Fruit fly (Drosophila melanogaster) whole organism, embryonic: ENCODE measurements around the gene Pax.
A peak's percentile ranks its signal among the peaks of the same experiment; 100 is the strongest.

ENCODE experiments used
- CG14860 ChIP-seq: fragments of 200-800 bp; sonication (Bioruptor generic); IDR thresholded peaks from 3 replicates; pipeline ENCODE4 v1.3.6; 2022; ENCODE audit warnings: missing biosample characterization, missing genetic modification characterization; ENCODE audit not compliant: partially characterized antibody
- CG18599 ChIP-seq: fragments of 200-800 bp; sonication (Bioruptor generic); optimal IDR thresholded peaks from 3 replicates; lab custom pipeline; 2017; ENCODE audit warnings: missing biosample characterization, missing genetic modification characterization, mild to moderate bottlenecking, moderate library complexity, missing genetic modification reagents
- CG7372 ChIP-seq: fragments of 200-800 bp; sonication (Bioruptor generic); IDR thresholded peaks from 2 replicates; pipeline ENCODE4 v1.3.6; 2022; ENCODE audit warnings: missing biosample characterization, missing genetic modification characterization
- Hr39 ChIP-seq: fragments of >200 bp; optimal IDR thresholded peaks from 2 replicates; lab custom pipeline; 2017
- MBD-R2 ChIP-seq: fragments of 200-800 bp; sonication (Bioruptor generic); IDR thresholded peaks from 2 replicates; pipeline ENCODE4 v1.3.6; 2022; ENCODE audit warnings: missing biosample characterization, missing genetic modification characterization
- Sin3A ChIP-seq: fragments of >200 bp; optimal IDR thresholded peaks from 2 replicates; lab custom pipeline; 2018
- Sry-δ ChIP-seq: fragments of 200-800 bp; sonication (Bioruptor generic); optimal IDR thresholded peaks from 2 replicates; lab custom pipeline; 2016; ENCODE audit warnings: missing biosample characterization, missing genetic modification characterization
- grau ChIP-seq: fragments of 200-800 bp; optimal IDR thresholded peaks from 3 replicates; lab custom pipeline; 2019; ENCODE audit warnings: missing biosample characterization, mild to moderate bottlenecking, missing genetic modification characterization, moderate library complexity
- jigr1 ChIP-seq: fragments of 200-800 bp; sonication (Bioruptor generic); IDR thresholded peaks from 3 replicates; pipeline ENCODE4 v1.3.6; 2022; ENCODE audit warnings: missing biosample characterization, missing genetic modification characterization
- pan ChIP-seq, 4 experiments: fragments of >200 bp in 3 of 4; fragments of 200-800 bp in 1 of 4; sonication (Bioruptor generic) in 1 of 4; optimal IDR thresholded peaks in 3 of 4; IDR thresholded peaks in 1 of 4; 2 replicates each; pipeline versions ENCODE4 v1.3.6 to Lab custom; 2017 to 2022; ENCODE audit warnings: missing biosample characterization in 2 of 4, missing genetic modification characterization in 2 of 4, mixed read lengths in 1 of 4

dm6 chr2L:19361632-19362142 is 64.7 kb downstream of the Pax start:
- TF ChIP-seq CG18599: no peak
- TF ChIP-seq CG14860: no peak
- no peak for TF ChIP-seq Sin3A (lab: Kevin White, UChicago)
- no peak for TF ChIP-seq pan (optimal IDR thresholded peaks at IDR 0.05; lab: Kevin White, UChicago)
- no peak for TF ChIP-seq pan (GFP tag; optimal IDR thresholded peaks at IDR 0.05 in 1 of 2, IDR thresholded peaks at IDR 0.05 in 1 of 2)
- TF ChIP-seq CG7372 (GFP tag; lab: Robert Waterston, UW): no peak
- TF ChIP-seq Sry-δ: no peak
- no peak for TF ChIP-seq Hr39 (lab: Kevin White, UChicago)
- TF ChIP-seq MBD-R2 (GFP tag; lab: Robert Waterston, UW): no peak
- TF ChIP-seq grau (tag; lab: Kevin White, UChicago): peak; percentile 35
- TF ChIP-seq jigr1 (GFP tag; lab: Robert Waterston, UW): no peak
